Worm (Caenorhabditis elegans): ENCODE results near the gene hsp-1.

The hsp-1 gene

ce11 chrIV:17278861-17279591 is at the start of gene hsp-1:
hsp-1 (plus strand) TSS chrIV:17278959.
- TF ChIP-seq odd-2 (tag; optimal IDR thresholded peaks at IDR 0.05) (no peak), hlh-30 (tag; optimal IDR thresholded peaks at IDR 0.05; ENCODE audit: insufficient read depth) (no peak), fax-1 (tag; optimal IDR thresholded peaks at IDR 0.05) (no peak), ceh-6 (GFP tag; optimal IDR thresholded peaks at IDR 0.05) (no peak), madf-2 (tag; optimal IDR thresholded peaks at IDR 0.05) (no peak), ceh-34 (tag; optimal IDR thresholded peaks at IDR 0.05) (no peak), ceh-14 (tag; optimal IDR thresholded peaks at IDR 0.05) (no peak), tbx-2 (tag; optimal IDR thresholded peaks at IDR 0.05) (no peak), syd-9 (tag; optimal IDR thresholded peaks at IDR 0.05) (no peak)

ce11 chrIV:17230958-17231357 is 47.8 kb upstream of the hsp-1 start, which contains the start of gene npr-32:
npr-32 (minus strand) TSS chrIV:17231058.
- TF ChIP-seq ceh-2 (tag; optimal IDR thresholded peaks at IDR 0.05): no peak
- TF ChIP-seq lim-6 (tag; optimal IDR thresholded peaks at IDR 0.05): no peak
- TF ChIP-seq fax-1 (tag; optimal IDR thresholded peaks at IDR 0.05): no peak
- TF ChIP-seq eyg-1 (tag; optimal IDR thresholded peaks at IDR 0.05): no peak
- TF ChIP-seq fkh-6 (tag; optimal IDR thresholded peaks at IDR 0.05): no peak
- no peak for TF ChIP-seq rnt-1 (tag; optimal IDR thresholded peaks at IDR 0.05)
- no peak for TF ChIP-seq C38D4.7 (GFP tag; optimal IDR thresholded peaks at IDR 0.05)
- TF ChIP-seq odd-2 (tag; optimal IDR thresholded peaks at IDR 0.05): no peak
- TF ChIP-seq ceh-30 (tag; optimal IDR thresholded peaks at IDR 0.05): no peak
- TF ChIP-seq F13H6.1 (tag; optimal IDR thresholded peaks at IDR 0.05): no peak
- TF ChIP-seq ttx-3 (tag; optimal IDR thresholded peaks at IDR 0.05): no peak
- no peak for TF ChIP-seq ceh-24 (tag; optimal IDR thresholded peaks at IDR 0.05)
- no peak for TF ChIP-seq nfya-1 (tag; optimal IDR thresholded peaks at IDR 0.05)
- TF ChIP-seq pha-4 (tag; optimal IDR thresholded peaks at IDR 0.05): no peak
- TF ChIP-seq T23F11.4 (GFP tag; optimal IDR thresholded peaks at IDR 0.05): no peak
- no peak for TF ChIP-seq ahr-1 (tag; optimal IDR thresholded peaks at IDR 0.05)
- TF ChIP-seq npax-4 (tag; optimal IDR thresholded peaks at IDR 0.05): no peak

DNA sequence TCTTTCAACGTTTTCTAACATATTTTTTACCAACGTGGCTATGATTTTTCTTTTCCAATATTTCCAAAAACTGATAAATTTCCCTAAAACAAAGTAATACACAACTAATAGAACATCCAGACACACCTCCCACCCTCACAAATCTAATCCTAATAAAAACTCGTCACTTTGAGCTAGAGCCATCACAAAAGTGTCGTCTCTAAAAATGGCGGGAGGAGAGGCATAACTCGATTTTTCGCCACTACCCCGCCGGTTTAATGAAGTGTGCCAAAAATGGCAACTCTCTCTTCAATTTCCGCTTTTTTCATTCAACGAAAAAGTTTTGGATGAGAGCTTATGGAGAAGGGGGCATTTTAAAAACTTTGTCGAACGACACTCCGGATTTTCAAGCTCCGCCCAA is 45.9 kb upstream of the hsp-1 start:
- no peak for TF ChIP-seq ceh-14 (tag; optimal IDR thresholded peaks at IDR 0.05)
- TF ChIP-seq unc-42 (tag; optimal IDR thresholded peaks at IDR 0.05): peak; percentile 58

- TF ChIP-seq pha-2 (tag; optimal IDR thresholded peaks at IDR 0.05): no peak
- no peak for TF ChIP-seq sox-4 (tag; optimal IDR thresholded peaks at IDR 0.05)
- no peak for TF ChIP-seq madf-2 (tag; optimal IDR thresholded peaks at IDR 0.05)
- peak; percentile 94 for TF ChIP-seq unc-42 (tag; optimal IDR thresholded peaks at IDR 0.05)
- TF ChIP-seq ceh-31 (tag; optimal IDR thresholded peaks at IDR 0.05): no peak
- TF ChIP-seq ceh-9 (tag; optimal IDR thresholded peaks at IDR 0.05): no peak
These were observed 45.3 kb upstream of the hsp-1 start for ce11 chrIV:17233494-17233893.

- TF ChIP-seq unc-42 (tag; optimal IDR thresholded peaks at IDR 0.05): peak; percentile 34
- no peak for TF ChIP-seq hlh-6 (tag; optimal IDR thresholded peaks at IDR 0.05)
These were observed 41.7 kb upstream of the hsp-1 start for ce11 chrIV:17237029-17237428.

ce11 chrIV:17238951-17239350 is 39.8 kb upstream of the hsp-1 start:
- TF ChIP-seq mec-3 (tag; optimal IDR thresholded peaks at IDR 0.05; ENCODE audit: borderline replicate concordance) (no peak), che-1 (tag; optimal IDR thresholded peaks at IDR 0.05) (no peak), elt-2 (tag; optimal IDR thresholded peaks at IDR 0.05) (no peak), unc-42 (tag; optimal IDR thresholded peaks at IDR 0.05) (peak; percentile 71)
